Worm (Caenorhabditis elegans): ENCODE data around the gene T22F3.2.

- TF ChIP-seq aly-1 (tag; optimal IDR thresholded peaks at IDR 0.05): no peak
- no peak for TF ChIP-seq hmbx-1 (tag; optimal IDR thresholded peaks at IDR 0.05)
- no peak for TF ChIP-seq flt-1 (GFP tag; IDR thresholded peaks at IDR 0.05)
- no peak for TF ChIP-seq ceh-36 (tag; optimal IDR thresholded peaks at IDR 0.05)
- TF ChIP-seq ama-1 (optimal IDR thresholded peaks at IDR 0.05): no peak
- TF ChIP-seq F13C5.2 (tag; optimal IDR thresholded peaks at IDR 0.05): no peak
- TF ChIP-seq scrt-1 (GFP tag; IDR thresholded peaks at IDR 0.05): no peak
- no peak for TF ChIP-seq hmg-4 (GFP tag; optimal IDR thresholded peaks at IDR 0.05)
- TF ChIP-seq tbx-11 (GFP tag; IDR thresholded peaks at IDR 0.05): no peak
- no peak for TF ChIP-seq B0310.2 (tag; optimal IDR thresholded peaks at IDR 0.05)
- TF ChIP-seq sea-1 (GFP tag; conservative IDR thresholded peaks at IDR 0.05): no peak
- no peak for TF ChIP-seq hnd-1 (tag; optimal IDR thresholded peaks at IDR 0.05)
These were observed 24.3 kb downstream of the T22F3.2 start for ce11 chrV:3610709-3611108.
